Worm (Caenorhabditis elegans): ENCODE data around the gene Y59C2A.3.

DNA sequence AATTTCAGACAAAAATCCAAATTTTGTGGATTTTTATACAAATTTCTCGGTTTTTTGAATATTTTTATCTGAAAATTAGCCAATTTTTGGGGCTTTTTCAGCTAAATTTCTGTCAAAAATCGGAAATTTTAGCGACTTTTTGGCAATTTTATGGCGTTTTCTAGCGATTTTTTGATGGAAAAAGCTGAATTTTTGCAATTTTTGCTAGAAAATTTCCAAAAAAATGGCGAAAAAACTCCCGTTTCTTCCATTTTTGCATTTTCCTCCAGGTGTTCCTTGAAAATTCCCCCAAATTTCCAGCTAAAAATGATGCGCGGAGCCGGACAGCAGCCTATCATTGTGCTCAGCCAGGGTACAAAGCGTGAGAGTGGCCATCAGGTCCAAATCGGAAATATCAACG is 13.5 kb upstream of the Y59C2A.3 start, which contains the start of gene cct-3:
- TF ChIP-seq W03F9.2 (tag; optimal IDR thresholded peaks at IDR 0.05) (no peak), dao-5 (tag; optimal IDR thresholded peaks at IDR 0.05) (no peak)
